Worm (Caenorhabditis elegans) whole organism, L4/young adult: ENCODE data around the gene slc-28.2.

ENCODE experiments used
- W03F9.2 ChIP-seq: fragments of 150-350 bp; optimal IDR thresholded peaks from 2 replicates; lab custom pipeline; 2014; ENCODE audit warnings: missing biosample characterization, missing genetic modification characterization
- dao-5 ChIP-seq: sonication (generic microtip); optimal IDR thresholded peaks from 2 replicates; lab custom pipeline; 2016; ENCODE audit warnings: missing genotype, missing genetic modification characterization, moderate library complexity, missing compliant biosample characterization
- him-1 ChIP-seq: sonication (generic microtip); optimal IDR thresholded peaks from 2 replicates; lab custom pipeline; 2016; ENCODE audit warnings: missing genotype, missing genetic modification reagents, missing genetic modification characterization, missing compliant biosample characterization

ce11 chrV:3502038-3502437 is 42.0 kb downstream of the slc-28.2 start, which contains the start of the genes C07G3.8 and C07G3.10:
- no peak for TF ChIP-seq W03F9.2 (tag; lab: Kevin White, UChicago)
- TF ChIP-seq him-1 (tag; lab: Kevin White, UChicago) = no peak
- TF ChIP-seq dao-5 (tag; lab: Kevin White, UChicago) = no peak
